Worm (Caenorhabditis elegans) whole organism, L4/young adult: Measurements from ENCODE around the gene rrp-1.

Experiments used
- W03F9.2 ChIP-seq: fragments of 150-350 bp; optimal IDR thresholded peaks from 2 replicates; lab custom pipeline; 2014; ENCODE audit warnings: missing biosample characterization, missing genetic modification characterization
- dao-5 ChIP-seq: sonication (generic microtip); optimal IDR thresholded peaks from 2 replicates; lab custom pipeline; 2016; ENCODE audit warnings: missing genotype, missing genetic modification characterization, moderate library complexity, missing compliant biosample characterization
- him-1 ChIP-seq: sonication (generic microtip); optimal IDR thresholded peaks from 2 replicates; lab custom pipeline; 2016; ENCODE audit warnings: missing genotype, missing genetic modification reagents, missing genetic modification characterization, missing compliant biosample characterization

The rrp-1 gene

DNA sequence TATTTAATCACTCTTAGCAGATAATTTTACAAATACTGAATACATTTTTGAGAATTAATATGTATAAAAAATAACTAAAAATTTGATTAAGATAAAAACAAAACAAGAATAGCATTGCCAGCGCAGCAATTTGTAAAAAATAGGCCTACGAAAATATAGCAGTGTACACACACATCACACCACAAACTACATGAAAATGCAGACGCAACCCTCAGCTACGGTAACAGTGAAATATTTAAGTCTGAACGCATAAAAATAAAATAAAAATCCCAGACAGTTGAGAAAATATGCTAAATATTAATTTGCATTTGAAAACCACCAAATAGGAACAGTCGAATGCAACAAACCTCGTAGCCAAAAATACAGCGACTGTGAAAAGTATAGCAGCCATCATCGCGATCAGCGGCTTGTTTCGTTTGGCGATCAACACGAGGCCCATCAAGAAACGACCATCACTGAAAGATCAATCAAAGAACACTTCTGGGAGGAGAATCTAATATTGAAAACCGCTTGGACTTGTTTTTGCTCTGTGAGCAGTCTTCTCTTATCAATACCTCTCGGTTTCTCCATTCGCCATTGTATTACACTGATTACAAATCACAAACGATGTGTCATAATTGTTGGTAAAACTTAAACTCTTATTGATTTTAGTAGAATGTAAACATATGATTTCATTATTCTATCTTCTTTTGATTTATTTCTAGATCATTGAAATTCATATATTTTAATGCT is 16.6 kb upstream of the rrp-1 start, which contains the start of gene pyp-1:
pyp-1 (minus strand) TSS at position 439 of the 732 bp plus-strand sequence.
- TF ChIP-seq dao-5 (tag; lab: Kevin White, UChicago) = no peak
- no peak for TF ChIP-seq him-1 (tag; lab: Kevin White, UChicago)
- no peak for TF ChIP-seq W03F9.2 (tag; lab: Kevin White, UChicago)

DNA sequence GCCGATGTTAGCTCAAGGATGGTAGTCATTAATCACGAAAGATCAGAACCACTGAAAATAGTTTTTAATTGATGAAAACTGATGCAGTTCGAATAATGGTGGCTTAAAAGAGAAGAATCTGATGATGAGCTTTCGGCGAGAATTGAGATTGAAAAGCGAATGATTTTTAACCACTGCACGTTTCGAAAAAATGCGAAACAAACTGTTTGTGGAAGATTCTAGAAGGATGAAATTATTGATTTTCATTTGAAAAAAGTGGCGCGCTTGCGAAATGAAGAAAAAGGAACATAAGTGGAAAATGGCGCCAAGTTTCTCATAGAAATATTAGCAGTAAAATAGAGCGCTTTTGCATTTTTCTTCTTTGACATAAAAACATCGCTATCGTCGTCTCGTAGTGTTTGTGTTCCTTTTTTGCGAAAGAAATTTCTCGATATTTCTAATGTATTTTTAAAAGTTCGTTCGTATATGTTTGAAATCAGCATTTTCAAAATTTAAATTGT is 12.9 kb upstream of the rrp-1 start, which contains the start of gene uba-1:
uba-1 (minus strand) TSS at position 51 of the 500 bp plus-strand sequence.
- TF ChIP-seq him-1 (tag; lab: Kevin White, UChicago) (no peak), dao-5 (tag; lab: Kevin White, UChicago) (no peak), W03F9.2 (tag; lab: Kevin White, UChicago) (peak; percentile 34)

DNA sequence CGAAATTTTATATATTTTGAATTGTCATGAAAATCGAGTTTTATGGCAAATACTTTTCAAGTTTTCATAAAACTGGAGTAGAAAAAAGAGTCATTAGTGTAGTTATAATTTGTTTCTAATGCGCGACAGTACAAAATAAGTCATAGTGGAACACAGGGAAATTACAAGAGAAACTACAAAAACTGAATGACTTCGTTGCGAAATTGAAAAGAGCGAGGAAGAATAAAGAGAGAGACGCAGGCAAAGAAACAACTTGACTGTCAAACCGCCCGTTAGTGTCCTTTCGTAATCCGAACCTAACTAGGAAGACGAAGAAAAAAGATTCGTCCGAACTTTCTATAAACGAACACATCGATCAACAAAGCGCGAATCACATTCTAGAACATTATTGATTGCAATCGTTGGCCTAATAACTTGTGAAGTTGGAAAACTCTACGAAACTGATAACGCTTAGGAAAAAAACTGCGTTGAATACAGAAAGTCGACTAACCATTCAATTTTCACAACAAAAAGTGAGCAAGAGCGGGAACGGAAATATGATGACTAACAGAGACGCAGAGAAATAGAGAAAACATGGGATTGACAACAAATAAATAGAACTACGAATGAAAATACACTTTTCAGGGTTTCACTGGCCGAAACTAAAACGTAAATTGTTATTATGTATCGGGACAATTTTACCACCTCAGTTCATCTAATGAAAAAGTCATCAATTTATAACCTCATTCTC is 11.5 kb upstream of the rrp-1 start:
- no peak for TF ChIP-seq dao-5 (tag; lab: Kevin White, UChicago)
- peak; percentile 50 for TF ChIP-seq W03F9.2 (tag; lab: Kevin White, UChicago)
- no peak for TF ChIP-seq him-1 (tag; lab: Kevin White, UChicago)

DNA sequence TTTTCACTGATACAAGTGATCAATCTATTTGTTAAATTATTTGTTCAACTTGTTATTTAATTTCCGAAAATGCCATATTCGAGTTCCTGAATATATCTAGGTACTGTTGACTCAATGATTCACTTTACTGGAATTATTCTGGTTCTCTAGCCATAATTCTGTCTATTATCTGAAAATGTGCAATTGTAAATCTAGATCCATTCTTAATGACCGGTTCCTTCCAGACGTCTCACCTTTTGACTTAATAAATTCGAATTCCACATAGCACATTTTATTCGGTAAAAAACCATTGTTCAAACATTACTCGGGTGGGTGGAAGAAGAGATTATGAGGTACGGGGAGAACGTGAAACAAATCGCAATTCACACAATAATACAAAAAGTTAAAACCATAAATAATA is 7.3 kb upstream of the rrp-1 start:
- TF ChIP-seq him-1 (tag; lab: Kevin White, UChicago) = no peak
- no peak for TF ChIP-seq W03F9.2 (tag; lab: Kevin White, UChicago)
- TF ChIP-seq dao-5 (tag; lab: Kevin White, UChicago) = no peak

DNA sequence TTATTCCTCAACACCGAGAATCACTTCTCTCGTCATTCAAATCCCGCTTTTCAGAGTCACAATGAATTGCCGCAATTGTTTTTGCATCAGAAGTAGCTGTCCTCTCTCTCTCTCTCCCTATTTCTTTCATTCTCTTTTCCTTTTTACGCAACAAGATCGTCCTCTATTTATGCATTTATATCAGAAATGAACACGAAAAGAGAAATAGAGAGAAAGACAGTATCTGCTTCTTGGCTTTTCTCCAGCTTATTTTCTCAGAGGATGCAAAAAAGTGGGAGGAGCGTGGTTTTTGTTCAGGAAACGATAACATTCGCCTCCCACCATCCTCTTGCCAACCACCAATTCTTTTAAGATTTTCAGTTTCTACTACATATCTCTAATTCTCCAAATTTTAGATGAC is 819 bp upstream of the rrp-1 start, which contains the start of gene mam-2:
mam-2 (plus strand) TSS at position 301 of the 400 bp plus-strand sequence.
- TF ChIP-seq W03F9.2 (tag; lab: Kevin White, UChicago) (no peak), dao-5 (tag; lab: Kevin White, UChicago) (no peak), him-1 (tag; lab: Kevin White, UChicago) (no peak)

DNA sequence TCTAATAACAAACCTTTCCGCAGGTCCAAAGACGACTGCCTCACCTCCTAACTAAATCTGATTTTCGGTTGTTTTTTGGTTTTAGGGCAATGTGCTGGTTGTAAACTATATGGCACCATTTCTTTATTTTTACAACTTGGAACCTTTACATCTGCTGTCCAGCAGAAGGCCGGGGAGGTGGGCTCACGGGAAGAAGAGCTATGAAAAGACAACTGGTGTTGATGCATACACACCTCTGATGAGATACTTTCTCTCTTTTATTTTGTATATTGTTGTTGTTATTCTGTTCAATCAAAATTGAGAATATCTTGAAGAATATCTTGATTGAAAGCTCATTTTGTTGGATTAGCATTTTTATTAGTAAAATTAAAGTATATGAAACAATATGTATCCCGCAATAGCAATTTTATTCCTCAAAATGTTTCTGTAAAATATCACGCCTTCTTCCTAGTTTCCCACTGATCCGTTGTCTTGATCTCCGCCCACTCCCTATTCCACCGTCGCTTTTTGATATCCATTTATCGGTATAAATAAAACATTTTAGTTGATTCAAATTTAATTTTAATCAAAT is 4.4 kb downstream of the rrp-1 start, which contains the start of gene dhp-2:
dhp-2 (plus strand) TSS at position 521 of the 571 bp plus-strand sequence.
- TF ChIP-seq W03F9.2 (tag; lab: Kevin White, UChicago) (no peak), him-1 (tag; lab: Kevin White, UChicago) (no peak), dao-5 (tag; lab: Kevin White, UChicago) (no peak)

DNA sequence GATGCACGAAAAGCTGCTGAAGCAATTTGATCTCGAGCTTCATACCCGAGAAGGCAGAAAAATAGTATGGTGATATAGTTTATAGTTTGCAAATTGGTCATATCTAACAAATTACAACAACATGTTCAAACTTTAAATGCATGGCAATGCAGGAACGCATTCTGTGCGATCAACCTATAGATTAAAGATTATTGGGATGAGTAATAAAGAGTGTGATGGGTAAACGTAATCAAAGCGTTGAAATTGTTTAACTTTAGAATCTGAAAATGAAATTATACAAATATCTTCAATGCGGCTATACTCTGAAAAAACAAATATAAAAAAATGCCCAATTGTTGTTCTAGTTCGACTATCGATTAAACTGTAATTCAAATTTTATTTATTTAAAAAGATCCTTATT is 5.8 kb downstream of the rrp-1 start, which contains the start of gene C47E12.14:
C47E12.14 (minus strand) TSS at position 101 of the 400 bp plus-strand sequence.
- no peak for TF ChIP-seq him-1 (tag; lab: Kevin White, UChicago)
- TF ChIP-seq dao-5 (tag; lab: Kevin White, UChicago) = no peak
- no peak for TF ChIP-seq W03F9.2 (tag; lab: Kevin White, UChicago)

DNA sequence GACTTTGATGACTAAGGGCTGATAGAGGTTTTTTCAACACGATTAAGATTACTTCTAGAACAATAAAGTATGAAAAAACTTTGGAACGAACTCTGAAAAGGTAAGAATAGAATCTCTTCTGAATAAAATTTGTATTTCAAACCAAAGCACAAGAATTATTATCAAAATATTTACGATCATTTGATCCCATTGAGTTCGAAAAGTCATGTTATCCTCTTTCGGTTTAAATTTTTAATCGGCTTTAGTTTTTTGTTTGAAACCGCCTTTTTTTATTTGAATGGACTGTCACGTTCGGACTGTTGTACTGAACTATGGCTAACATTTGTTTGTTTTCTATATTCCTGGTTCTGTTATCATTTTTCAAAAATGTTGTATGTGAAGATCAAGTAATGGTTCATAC is 7.7 kb downstream of the rrp-1 start, which contains the start of gene C47E12.9:
C47E12.9 (plus strand) TSS at position 301 of the 400 bp plus-strand sequence.
- TF ChIP-seq dao-5 (tag; lab: Kevin White, UChicago) (no peak), him-1 (tag; lab: Kevin White, UChicago) (no peak), W03F9.2 (tag; lab: Kevin White, UChicago) (no peak)

DNA sequence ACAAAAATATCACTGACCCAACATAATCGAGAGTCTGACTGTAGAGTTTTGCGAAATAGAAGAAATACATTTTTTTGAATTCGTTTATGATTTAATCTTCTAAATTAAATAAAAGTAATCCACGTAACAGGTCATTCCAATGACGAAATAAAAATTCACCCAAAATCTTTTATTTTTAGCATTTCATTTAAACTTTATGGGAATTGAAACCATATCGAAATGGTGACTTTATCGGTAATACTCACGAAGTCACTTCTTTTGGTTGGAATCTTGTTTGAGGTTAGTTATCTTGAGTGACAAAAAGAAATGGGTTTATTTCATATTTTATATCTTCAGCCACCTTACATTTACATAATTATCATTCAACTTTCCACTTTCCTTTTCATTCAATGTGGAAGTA is 9.4 kb downstream of the rrp-1 start, which contains the start of the genes C47E12.12 and C47E12.10:
C47E12.12 (minus strand) TSS at position 101 of the 400 bp plus-strand sequence.
C47E12.10 (plus strand) TSS at position 172 of the 400 bp plus-strand sequence.
- no peak for TF ChIP-seq him-1 (tag; lab: Kevin White, UChicago)
- no peak for TF ChIP-seq dao-5 (tag; lab: Kevin White, UChicago)
- TF ChIP-seq W03F9.2 (tag; lab: Kevin White, UChicago) = no peak

DNA sequence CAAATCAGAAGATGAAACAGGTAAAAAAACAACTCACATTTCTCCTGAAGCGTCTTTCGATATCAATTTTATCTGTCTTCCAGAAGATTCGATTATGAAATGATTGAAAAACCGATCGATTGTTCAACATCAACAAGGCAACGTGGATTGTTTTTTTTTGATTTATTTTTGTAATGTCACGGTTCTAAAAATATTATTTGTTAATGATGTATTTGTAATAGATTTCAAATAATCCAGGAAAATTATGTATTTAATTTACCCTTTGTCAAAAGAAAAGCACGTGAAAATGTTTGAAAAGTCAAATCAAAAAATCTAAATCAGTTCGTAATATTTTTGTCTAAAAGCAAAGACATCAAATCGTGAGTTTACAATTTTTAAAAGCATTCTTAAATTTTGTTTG is 13.0 kb downstream of the rrp-1 start, which contains the start of the genes kin-5 and C47E12.11:
kin-5 (minus strand) TSS at position 101 of the 400 bp plus-strand sequence.
C47E12.11 (plus strand) TSS at position 320 of the 400 bp plus-strand sequence.
- TF ChIP-seq dao-5 (tag; lab: Kevin White, UChicago) (no peak), him-1 (tag; lab: Kevin White, UChicago) (no peak), W03F9.2 (tag; lab: Kevin White, UChicago) (no peak)

DNA sequence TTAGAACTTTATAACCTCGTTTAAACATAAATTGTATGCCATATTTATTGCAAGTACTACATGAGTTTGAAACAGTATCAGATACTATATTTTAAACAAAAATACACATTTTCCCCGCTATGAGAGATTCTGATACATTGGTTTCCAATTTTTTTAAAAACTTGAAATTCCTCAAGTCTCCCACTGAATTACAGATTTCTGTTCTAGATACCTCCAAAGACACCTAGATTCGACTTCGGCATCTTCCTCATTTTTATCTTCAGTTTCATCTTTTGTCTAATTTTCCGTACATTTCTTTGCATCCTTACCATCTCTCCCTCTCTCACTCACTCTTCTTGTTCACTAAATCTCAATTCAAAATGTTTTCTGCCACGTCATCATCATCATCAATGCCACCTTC is 18.1 kb downstream of the rrp-1 start, which contains the start of gene T13H10.2:
T13H10.2 (plus strand) TSS at position 301 of the 400 bp plus-strand sequence.
- no peak for TF ChIP-seq dao-5 (tag; lab: Kevin White, UChicago)
- TF ChIP-seq W03F9.2 (tag; lab: Kevin White, UChicago) = no peak
- no peak for TF ChIP-seq him-1 (tag; lab: Kevin White, UChicago)

DNA sequence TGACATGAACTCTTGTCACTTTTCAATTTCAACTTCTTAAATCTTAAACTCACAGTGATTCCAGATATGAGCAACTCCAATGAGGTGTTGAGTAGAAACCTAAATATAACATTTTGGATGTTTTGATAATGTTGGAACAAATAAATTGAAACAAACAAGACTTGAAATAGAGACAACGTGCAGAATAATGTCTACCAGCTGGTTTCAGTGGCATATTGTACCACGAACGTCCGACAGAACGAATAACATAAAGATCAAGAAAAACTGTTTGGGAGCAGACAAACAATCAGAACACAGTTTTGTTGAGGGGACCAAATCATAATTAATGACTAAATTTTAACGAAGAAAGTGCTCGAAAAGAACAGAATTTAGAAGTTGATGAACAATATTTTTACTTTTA is 28.7 kb downstream of the rrp-1 start, which contains the start of gene gon-1:
gon-1 (minus strand) TSS at position 101 of the 400 bp plus-strand sequence.
- TF ChIP-seq dao-5 (tag; lab: Kevin White, UChicago) (no peak), him-1 (tag; lab: Kevin White, UChicago) (no peak), W03F9.2 (tag; lab: Kevin White, UChicago) (no peak)
